Worm (Caenorhabditis elegans) whole organism, late embryonic: ENCODE results near the gene C14C6.2.

ENCODE experiments used
- C08G9.2 ChIP-seq: sonication (generic microtip); optimal IDR thresholded peaks from 2 replicates; lab custom pipeline; 2016; ENCODE audit warnings: mild to moderate bottlenecking, missing genetic modification characterization, moderate library complexity, missing compliant biosample characterization
- C38D4.7 ChIP-seq: fragments of 200-800 bp; sonication (Bioruptor generic); optimal IDR thresholded peaks from 2 replicates; lab custom pipeline; 2018; ENCODE audit warnings: mild to moderate bottlenecking, missing genetic modification characterization, moderate library complexity, missing compliant biosample characterization
- F13H6.1 ChIP-seq: sonication (generic microtip); optimal IDR thresholded peaks from 2 replicates; lab custom pipeline; 2016; ENCODE audit warnings: missing genetic modification characterization, missing compliant biosample characterization
- K09A11.1 ChIP-seq: sonication (generic microtip); optimal IDR thresholded peaks from 2 replicates; lab custom pipeline; 2017; ENCODE audit warnings: antibody characterized with exemption, mild to moderate bottlenecking, missing genetic modification characterization, missing compliant biosample characterization; ENCODE audit not compliant: insufficient read depth
- T23F11.4 ChIP-seq: fragments of 200-800 bp; sonication (Bioruptor generic); optimal IDR thresholded peaks from 2 replicates; lab custom pipeline; 2018; ENCODE audit warnings: mild to moderate bottlenecking, missing genetic modification characterization, missing compliant biosample characterization
- Y22D7AL.16 ChIP-seq: sonication (generic microtip); optimal IDR thresholded peaks from 2 replicates; lab custom pipeline; 2016; ENCODE audit warnings: missing genetic modification characterization, missing compliant biosample characterization
- ahr-1 ChIP-seq: sonication (generic microtip); optimal IDR thresholded peaks from 2 replicates; lab custom pipeline; 2016; ENCODE audit warnings: missing genetic modification characterization, missing compliant biosample characterization
- ama-1 ChIP-seq: fragments of 150-350 bp; optimal IDR thresholded peaks from 2 replicates; lab custom pipeline; 2014
- ceh-14 ChIP-seq: sonication (generic microtip); optimal IDR thresholded peaks from 2 replicates; lab custom pipeline; 2016; ENCODE audit warnings: missing genotype, missing genetic modification characterization, missing compliant biosample characterization
- ceh-19 ChIP-seq: fragments of 200-800 bp; sonication (Bioruptor generic); optimal IDR thresholded peaks from 2 replicates; lab custom pipeline; 2018; ENCODE audit warnings: mild to moderate bottlenecking, missing genetic modification characterization, missing compliant biosample characterization
- ceh-2 ChIP-seq: sonication (generic microtip); optimal IDR thresholded peaks from 2 replicates; lab custom pipeline; 2016; ENCODE audit warnings: missing genotype, missing genetic modification characterization, missing compliant biosample characterization
- ceh-22 ChIP-seq: sonication (generic microtip); optimal IDR thresholded peaks from 2 replicates; lab custom pipeline; 2017; ENCODE audit warnings: missing biosample characterization, missing genetic modification characterization
- ceh-24 ChIP-seq: sonication (generic microtip); optimal IDR thresholded peaks from 2 replicates; lab custom pipeline; 2016; ENCODE audit warnings: mild to moderate bottlenecking, missing genetic modification characterization, missing compliant biosample characterization
- ceh-31 ChIP-seq: sonication (generic microtip); optimal IDR thresholded peaks from 2 replicates; lab custom pipeline; 2016; ENCODE audit warnings: missing genetic modification characterization, missing compliant biosample characterization
- ceh-45 ChIP-seq: fragments of 200-800 bp; sonication (Bioruptor generic); IDR thresholded peaks from 2 replicates; pipeline ENCODE4 v1.3.6; 2022; ENCODE audit warnings: missing genetic modification reagents, missing genetic modification characterization, missing compliant biosample characterization
- che-1 ChIP-seq: sonication (generic microtip); optimal IDR thresholded peaks from 2 replicates; lab custom pipeline; 2016; ENCODE audit warnings: mild to moderate bottlenecking, missing genetic modification characterization, missing compliant biosample characterization
- dmd-4 ChIP-seq: sonication (generic microtip); optimal IDR thresholded peaks from 2 replicates; lab custom pipeline; 2016; ENCODE audit warnings: borderline replicate concordance, missing genetic modification characterization, missing compliant biosample characterization
- elt-2 ChIP-seq: sonication (generic microtip); optimal IDR thresholded peaks from 2 replicates; lab custom pipeline; 2016; ENCODE audit warnings: missing genetic modification reagents, missing genetic modification characterization, missing compliant biosample characterization
- elt-4 ChIP-seq: sonication (generic microtip); optimal IDR thresholded peaks from 2 replicates; lab custom pipeline; 2016; ENCODE audit warnings: missing genetic modification characterization, missing compliant biosample characterization
- ets-4 ChIP-seq: sonication (generic microtip); optimal IDR thresholded peaks from 2 replicates; lab custom pipeline; 2016; ENCODE audit warnings: missing genetic modification characterization, missing compliant biosample characterization
- eyg-1 ChIP-seq: sonication (generic microtip); optimal IDR thresholded peaks from 2 replicates; lab custom pipeline; 2016; ENCODE audit warnings: missing genotype, missing genetic modification characterization, missing compliant biosample characterization
- fax-1 ChIP-seq: sonication (generic microtip); optimal IDR thresholded peaks from 2 replicates; lab custom pipeline; 2016; ENCODE audit warnings: missing genotype, missing genetic modification characterization, missing compliant biosample characterization
- hlh-6 ChIP-seq: sonication (generic microtip); optimal IDR thresholded peaks from 2 replicates; lab custom pipeline; 2016; ENCODE audit warnings: missing genotype, missing genetic modification characterization, missing compliant biosample characterization
- hlh-8 ChIP-seq: sonication (generic microtip); optimal IDR thresholded peaks from 2 replicates; lab custom pipeline; 2016; ENCODE audit warnings: missing genotype, missing genetic modification characterization, missing compliant biosample characterization
- nfya-1 ChIP-seq: sonication (generic microtip); optimal IDR thresholded peaks from 2 replicates; lab custom pipeline; 2017; ENCODE audit warnings: missing genetic modification characterization, mild to moderate bottlenecking, missing compliant biosample characterization, antibody characterized with exemption, moderate library complexity
- nhr-11 ChIP-seq: fragments of 150-350 bp; optimal IDR thresholded peaks from 2 replicates; lab custom pipeline; 2014; ENCODE audit warnings: missing biosample characterization, missing genetic modification characterization
- nhr-232 ChIP-seq: sonication (generic microtip); optimal IDR thresholded peaks from 2 replicates; lab custom pipeline; 2016; ENCODE audit warnings: missing genetic modification characterization, missing compliant biosample characterization
- npax-4 ChIP-seq: sonication (generic microtip); optimal IDR thresholded peaks from 2 replicates; lab custom pipeline; 2016; ENCODE audit warnings: missing genetic modification characterization, missing compliant biosample characterization
- pag-3 ChIP-seq: sonication (generic microtip); optimal IDR thresholded peaks from 2 replicates; lab custom pipeline; 2016; ENCODE audit warnings: missing compliant biosample characterization, missing genetic modification characterization, borderline replicate concordance
- pax-1 ChIP-seq: fragments of 150-350 bp; optimal IDR thresholded peaks from 2 replicates; lab custom pipeline; 2014; ENCODE audit warnings: missing biosample characterization, missing genetic modification characterization
- ref-2 ChIP-seq: sonication (generic microtip); optimal IDR thresholded peaks from 2 replicates; lab custom pipeline; 2016; ENCODE audit warnings: missing genetic modification characterization, missing compliant biosample characterization
- rnt-1 ChIP-seq: sonication (generic microtip); optimal IDR thresholded peaks from 2 replicates; lab custom pipeline; 2016; ENCODE audit warnings: missing genetic modification characterization, missing compliant biosample characterization
- sdc-2 ChIP-seq: sonication (generic microtip); optimal IDR thresholded peaks from 2 replicates; lab custom pipeline; 2016; ENCODE audit warnings: missing genotype, missing genetic modification characterization, missing compliant biosample characterization
- syd-9 ChIP-seq: sonication (generic microtip); optimal IDR thresholded peaks from 2 replicates; lab custom pipeline; 2016; ENCODE audit warnings: mild to moderate bottlenecking, missing genetic modification characterization, moderate library complexity, missing compliant biosample characterization
- tbx-2 ChIP-seq: sonication (generic microtip); optimal IDR thresholded peaks from 2 replicates; lab custom pipeline; 2016; ENCODE audit warnings: missing genetic modification characterization, missing compliant biosample characterization
- unc-3 ChIP-seq, 2 experiments: fragments of 200-800 bp in 1 of 2; sonication (Bioruptor generic) in 1 of 2; sonication (generic microtip) in 1 of 2; conservative IDR thresholded peaks in 1 of 2; optimal IDR thresholded peaks in 1 of 2; 2 replicates each; pipeline versions ENCODE4 v1.3.6 to Lab custom; 2016 to 2022; ENCODE audit warnings: missing compliant biosample characterization in 2 of 2, missing genetic modification characterization in 2 of 2, missing genetic modification reagents in 1 of 2
- unc-55 ChIP-seq: sonication (generic microtip); optimal IDR thresholded peaks from 2 replicates; lab custom pipeline; 2017; ENCODE audit warnings: missing biosample characterization, missing genetic modification reagents, missing genetic modification characterization
- unc-86 ChIP-seq: sonication (generic microtip); optimal IDR thresholded peaks from 2 replicates; lab custom pipeline; 2016; ENCODE audit warnings: missing genetic modification characterization, missing compliant biosample characterization
- ztf-16 ChIP-seq: sonication (generic microtip); optimal IDR thresholded peaks from 2 replicates; lab custom pipeline; 2017; ENCODE audit warnings: missing genetic modification characterization, missing compliant biosample characterization

Gene C14C6.2

ce11 chrV:562834-563233 is at the start of gene C14C6.2:
TSS of gene C14C6.2 (plus strand) at chrV:563134.
- no peak for TF ChIP-seq unc-55 (GFP tag; lab: Kevin White, UChicago)
- TF ChIP-seq ahr-1 (tag; lab: Kevin White, UChicago): no peak
- no peak for TF ChIP-seq ceh-19 (GFP tag; lab: Kevin White, UChicago)
- TF ChIP-seq C38D4.7 (GFP tag; lab: Kevin White, UChicago): no peak
- no peak for TF ChIP-seq tbx-2 (tag; lab: Kevin White, UChicago)
- no peak for TF ChIP-seq ceh-22 (tag; lab: Kevin White, UChicago)
- no peak for TF ChIP-seq hlh-6 (tag; lab: Kevin White, UChicago)
- TF ChIP-seq ama-1 (lab: Kevin White, UChicago): no peak
- no peak for TF ChIP-seq syd-9 (tag; lab: Kevin White, UChicago)
- no peak for TF ChIP-seq che-1 (tag; lab: Kevin White, UChicago)
- no peak for TF ChIP-seq nhr-11 (tag; lab: Kevin White, UChicago)
- no peak for TF ChIP-seq pax-1 (tag; lab: Kevin White, UChicago)
- TF ChIP-seq rnt-1: no peak
- TF ChIP-seq ref-2 (tag; lab: Kevin White, UChicago): no peak

ce11 chrV:519445-519844 is 43.5 kb upstream of the C14C6.2 start, which contains the start of gene nhr-210:
TSS of gene nhr-210 (minus strand) at chrV:519545.
- TF ChIP-seq ceh-45 (GFP tag; lab: Robert Waterston, UW): no peak
- TF ChIP-seq rnt-1: no peak
- no peak for TF ChIP-seq C08G9.2 (tag; lab: Kevin White, UChicago)
- TF ChIP-seq ceh-31 (tag; lab: Kevin White, UChicago): no peak
- no peak for TF ChIP-seq ahr-1 (tag; lab: Kevin White, UChicago)
- TF ChIP-seq T23F11.4 (GFP tag; lab: Kevin White, UChicago): no peak
- TF ChIP-seq unc-86 (tag; lab: Kevin White, UChicago): no peak
- TF ChIP-seq tbx-2 (tag; lab: Kevin White, UChicago): no peak

ce11 chrV:521517-521916 is 41.4 kb upstream of the C14C6.2 start, which contains the start of gene srw-107:
TSS of gene srw-107 (minus strand) at chrV:521617.
- TF ChIP-seq eyg-1 (tag; lab: Kevin White, UChicago) (no peak), sdc-2 (tag; lab: Kevin White, UChicago) (no peak)

- TF ChIP-seq fax-1 (tag; lab: Kevin White, UChicago) (no peak), nfya-1 (no peak), eyg-1 (tag; lab: Kevin White, UChicago) (no peak)
Observed at ce11 chrV:524058-524457, 38.9 kb upstream of the C14C6.2 start, which contains the start of gene lipl-3. TSS of gene lipl-3 (minus strand) at chrV:524218.

ce11 chrV:525040-525439 is 37.9 kb upstream of the C14C6.2 start, which contains the start of gene R11G11.16:
TSS of gene R11G11.16 (minus strand) at chrV:525140.
- TF ChIP-seq ztf-16 (no peak), ets-4 (tag; lab: Kevin White, UChicago) (no peak), F13H6.1 (tag; lab: Kevin White, UChicago) (no peak), ceh-31 (tag; lab: Kevin White, UChicago) (no peak), npax-4 (tag; lab: Kevin White, UChicago) (no peak), ceh-45 (GFP tag; lab: Robert Waterston, UW) (no peak), elt-4 (tag; lab: Kevin White, UChicago) (no peak), pag-3 (tag; lab: Kevin White, UChicago) (no peak), hlh-8 (tag; lab: Kevin White, UChicago) (no peak), ahr-1 (tag; lab: Kevin White, UChicago) (no peak)

ce11 chrV:527602-528001 is 35.3 kb upstream of the C14C6.2 start, which contains the start of gene srw-108:
TSS of gene srw-108 (plus strand) at chrV:527902.
- TF ChIP-seq K09A11.1: no peak
- TF ChIP-seq npax-4 (tag; lab: Kevin White, UChicago): no peak
- TF ChIP-seq unc-3 (GFP tag; conservative IDR thresholded peaks at IDR 0.05; lab: Robert Waterston, UW): no peak
- no peak for TF ChIP-seq unc-3 (tag; optimal IDR thresholded peaks at IDR 0.05; lab: Kevin White, UChicago)
- no peak for TF ChIP-seq ets-4 (tag; lab: Kevin White, UChicago)
- TF ChIP-seq ceh-24: no peak
- no peak for TF ChIP-seq nhr-232 (tag; lab: Kevin White, UChicago)
- TF ChIP-seq Y22D7AL.16 (tag; lab: Kevin White, UChicago): no peak
- no peak for TF ChIP-seq elt-2
- TF ChIP-seq dmd-4: no peak
- no peak for TF ChIP-seq ceh-14 (tag; lab: Kevin White, UChicago)
- no peak for TF ChIP-seq ceh-2 (tag; lab: Kevin White, UChicago)
- no peak for TF ChIP-seq ceh-45 (GFP tag; lab: Robert Waterston, UW)
